Worm (Caenorhabditis elegans) whole organism, L3 larva: ENCODE measurements around the gene T05G5.5.

ENCODE experiments used
- aly-2 ChIP-seq: fragments of 150-350 bp; optimal IDR thresholded peaks from 2 replicates; lab custom pipeline; 2014; ENCODE audit warnings: missing biosample characterization, missing genetic modification characterization
- ama-1 ChIP-seq: fragments of 150-350 bp; optimal IDR thresholded peaks from 2 replicates; lab custom pipeline; 2018
- ceh-16 ChIP-seq: sonication (generic microtip); optimal IDR thresholded peaks from 2 replicates; lab custom pipeline; 2017; ENCODE audit warnings: missing biosample characterization, missing genetic modification characterization
- egl-27 ChIP-seq: sonication (generic microtip); optimal IDR thresholded peaks from 4 replicates; lab custom pipeline; 2017; ENCODE audit warnings: missing biosample characterization, missing genetic modification reagents, missing genetic modification characterization
- egl-5 ChIP-seq: fragments of 150-350 bp; optimal IDR thresholded peaks from 2 replicates; lab custom pipeline; 2017; ENCODE audit warnings: missing biosample characterization, missing genetic modification reagents, missing genetic modification characterization, inconsistent platforms
- elt-1 ChIP-seq: fragments of 150-350 bp; optimal IDR thresholded peaks from 2 replicates; lab custom pipeline; 2014; ENCODE audit warnings: missing biosample characterization, missing genetic modification characterization
- elt-2 ChIP-seq: sonication (generic microtip); optimal IDR thresholded peaks from 2 replicates; lab custom pipeline; 2016; ENCODE audit warnings: missing genetic modification reagents, mild to moderate bottlenecking, missing genetic modification characterization, missing compliant biosample characterization
- elt-3 ChIP-seq, 3 experiments: fragments of 150-350 bp in 1 of 3; sonication (generic microtip) in 2 of 3; optimal IDR thresholded peaks; 2 replicates in 2 of 3; 4 replicates in 1 of 3; lab custom pipeline; 2014 to 2017; ENCODE audit warnings: missing biosample characterization in 3 of 3, missing genetic modification characterization in 3 of 3
- eor-1 ChIP-seq, 2 experiments: fragments of 150-350 bp; optimal IDR thresholded peaks; 2 replicates each; lab custom pipeline; 2014 to 2018; ENCODE audit warnings: missing biosample characterization in 2 of 2, missing genetic modification characterization in 2 of 2
- fos-1 ChIP-seq: fragments of 150-350 bp; optimal IDR thresholded peaks from 2 replicates; lab custom pipeline; 2014; ENCODE audit warnings: missing biosample characterization, missing genetic modification characterization
- lin-15B ChIP-seq: fragments of 150-350 bp; optimal IDR thresholded peaks from 2 replicates; lab custom pipeline; 2014; ENCODE audit warnings: missing biosample characterization, missing genetic modification characterization
- lin-39 ChIP-seq: fragments of 150-350 bp; optimal IDR thresholded peaks from 2 replicates; lab custom pipeline; 2018; ENCODE audit warnings: missing biosample characterization, missing genetic modification reagents, missing genetic modification characterization
- lsy-12 ChIP-seq: sonication (generic microtip); optimal IDR thresholded peaks from 2 replicates; lab custom pipeline; 2016; ENCODE audit warnings: mild to moderate bottlenecking, missing genetic modification characterization, missing compliant biosample characterization
- mdl-1 ChIP-seq: fragments of 150-350 bp; optimal IDR thresholded peaks from 2 replicates; lab custom pipeline; 2014; ENCODE audit warnings: missing biosample characterization, missing genetic modification characterization
- nfya-1 ChIP-seq: sonication (generic microtip); optimal IDR thresholded peaks from 2 replicates; lab custom pipeline; 2017; ENCODE audit warnings: missing genetic modification characterization, mild to moderate bottlenecking, missing compliant biosample characterization, antibody characterized with exemption, moderate library complexity; ENCODE audit not compliant: insufficient read depth
- nhr-12 ChIP-seq: fragments of 150-350 bp; optimal IDR thresholded peaks from 2 replicates; lab custom pipeline; 2014; ENCODE audit warnings: missing biosample characterization, missing genetic modification characterization
- nhr-237 ChIP-seq: fragments of 150-350 bp; optimal IDR thresholded peaks from 2 replicates; lab custom pipeline; 2014; ENCODE audit warnings: missing biosample characterization, missing genetic modification characterization
- nhr-25 ChIP-seq: sonication (generic microtip); optimal IDR thresholded peaks from 2 replicates; lab custom pipeline; 2017; ENCODE audit warnings: missing biosample characterization, missing genetic modification characterization
- nhr-28 ChIP-seq: fragments of 150-350 bp; optimal IDR thresholded peaks from 2 replicates; lab custom pipeline; 2014; ENCODE audit warnings: missing biosample characterization, missing genetic modification characterization
- nhr-76 ChIP-seq: fragments of 150-350 bp; sonication (generic microtip); optimal IDR thresholded peaks from 5 replicates; lab custom pipeline; 2014; ENCODE audit warnings: missing biosample characterization, missing genetic modification characterization
- nhr-77 ChIP-seq: fragments of 150-350 bp; optimal IDR thresholded peaks from 2 replicates; lab custom pipeline; 2014; ENCODE audit warnings: missing biosample characterization, missing genetic modification characterization
- pha-4 ChIP-seq: fragments of 150-350 bp; optimal IDR thresholded peaks from 2 replicates; lab custom pipeline; 2014; ENCODE audit warnings: missing biosample characterization, missing genetic modification reagents, missing genetic modification characterization
- pqm-1 ChIP-seq: fragments of 150-350 bp; optimal IDR thresholded peaks from 2 replicates; lab custom pipeline; 2017; ENCODE audit warnings: missing biosample characterization, missing genetic modification characterization, inconsistent platforms
- sea-2 ChIP-seq: fragments of 150-350 bp; sonication (generic microtip); optimal IDR thresholded peaks from 4 replicates; lab custom pipeline; 2014; ENCODE audit warnings: missing biosample characterization, missing genetic modification reagents, missing genetic modification characterization
- tbx-2 ChIP-seq: sonication (generic microtip); optimal IDR thresholded peaks from 2 replicates; lab custom pipeline; 2016; ENCODE audit warnings: mild to moderate bottlenecking, missing genetic modification characterization, missing compliant biosample characterization
- zag-1 ChIP-seq: fragments of 150-350 bp; optimal IDR thresholded peaks from 2 replicates; lab custom pipeline; 2014; ENCODE audit warnings: missing biosample characterization, missing genetic modification characterization

T05G5.5 gene

ce11 chrIII:9745333-9745897 is 5.8 kb downstream of the T05G5.5 start:
- TF ChIP-seq egl-5 (tag; lab: Kevin White, UChicago) (peak; percentile 43), sea-2 (GFP tag; lab: Kevin White, UChicago) (no peak)

- TF ChIP-seq nfya-1 (tag; lab: Kevin White, UChicago) (peak; percentile 31), nhr-76 (tag; lab: Kevin White, UChicago) (no peak)
Measured at ce11 chrIII:9744525-9744924, 6.7 kb downstream of the T05G5.5 start.

ce11 chrIII:9743239-9743638 is 8.0 kb downstream of the T05G5.5 start, which contains the start of gene T05G5.1:
T05G5.1 (minus strand) TSS chrIII:9743339.
- TF ChIP-seq elt-3 (tag; optimal IDR thresholded peaks at IDR 0.05; lab: Kevin White, UChicago) (no peak), sea-2 (GFP tag; lab: Kevin White, UChicago) (no peak)

- TF ChIP-seq lin-15B (tag; lab: Kevin White, UChicago) (no peak), nhr-25 (no peak), nfya-1 (tag; lab: Kevin White, UChicago) (peak; percentile 4)
Measured at ce11 chrIII:9741985-9742384, 9.2 kb downstream of the T05G5.5 start.

ce11 chrIII:9740663-9741062 is 10.6 kb downstream of the T05G5.5 start:
- TF ChIP-seq nfya-1 (tag; lab: Kevin White, UChicago) (peak; percentile 87), nhr-28 (tag; lab: Kevin White, UChicago) (no peak)

- TF ChIP-seq mdl-1 (tag; lab: Kevin White, UChicago) (no peak), fos-1 (tag; lab: Kevin White, UChicago) (no peak), nhr-12 (no peak), egl-27 (no peak), nhr-237 (tag; lab: Kevin White, UChicago) (no peak)
Measured at ce11 chrIII:9738954-9739353, 12.3 kb downstream of the T05G5.5 start, which contains the start of gene hlh-4. hlh-4 (minus strand) TSS chrIII:9739054.

ce11 chrIII:9735857-9736256 is 15.4 kb downstream of the T05G5.5 start, which contains the start of gene dao-6:
dao-6 (minus strand) TSS chrIII:9736201.
- TF ChIP-seq egl-5 (tag; lab: Kevin White, UChicago) (no peak), pha-4 (tag; lab: Kevin White, UChicago) (peak; percentile 97)

ce11 chrIII:9734030-9734429 is 17.2 kb downstream of the T05G5.5 start:
- TF ChIP-seq nhr-28 (tag; lab: Kevin White, UChicago) (no peak), mdl-1 (tag; lab: Kevin White, UChicago) (no peak), aly-2 (no peak), ceh-16 (tag; lab: Kevin White, UChicago) (no peak), pha-4 (tag; lab: Kevin White, UChicago) (no peak), zag-1 (tag; lab: Kevin White, UChicago) (no peak), sea-2 (GFP tag; lab: Kevin White, UChicago) (no peak), lsy-12 (tag; lab: Kevin White, UChicago) (no peak), elt-1 (tag; lab: Kevin White, UChicago) (no peak), eor-1 (tag; optimal IDR thresholded peaks at IDR 0.05; lab: Kevin White, UChicago) (no peak), tbx-2 (no peak), elt-2 (no peak), lin-39 (no peak), nhr-237 (tag; lab: Kevin White, UChicago) (no peak), nhr-77 (tag; lab: Kevin White, UChicago) (no peak), fos-1 (tag; lab: Kevin White, UChicago) (no peak), nhr-12 (no peak), ama-1 (lab: Kevin White, UChicago) (no peak), pqm-1 (tag; lab: Kevin White, UChicago) (no peak), nhr-25 (no peak)
